Fruit fly (Drosophila melanogaster) whole organism, prepupa: ENCODE measurements around the gene CG14780.
A peak's percentile ranks its signal among the peaks of the same experiment; 100 is the strongest.

Source experiments
- CG11762 ChIP-seq: fragments of 200-800 bp; sonication (Bioruptor generic); optimal IDR thresholded peaks from 3 replicates; lab custom pipeline; 2016; ENCODE audit warnings: missing biosample characterization, missing genetic modification characterization; ENCODE audit not compliant: insufficient read depth
- CG11902 ChIP-seq: fragments of 200-800 bp; sonication (Bioruptor generic); optimal IDR thresholded peaks from 3 replicates; lab custom pipeline; 2016; ENCODE audit warnings: missing biosample characterization, missing genetic modification characterization
- CG15336 ChIP-seq: fragments of 200-800 bp; sonication (Bioruptor generic); IDR thresholded peaks from 2 replicates; pipeline ENCODE4 v1.3.6; 2022; ENCODE audit warnings: missing biosample characterization, missing genetic modification characterization
- CG6808 ChIP-seq: fragments of 200-800 bp; sonication (Bioruptor generic); optimal IDR thresholded peaks from 3 replicates; lab custom pipeline; 2017; ENCODE audit warnings: missing biosample characterization, missing genetic modification characterization, mild to moderate bottlenecking, moderate library complexity, missing genetic modification reagents
- CG7368 ChIP-seq: fragments of 200-800 bp; sonication (Bioruptor generic); optimal IDR thresholded peaks from 3 replicates; lab custom pipeline; 2016; ENCODE audit warnings: missing biosample characterization, missing genetic modification characterization
- CG8632 ChIP-seq: fragments of 200-800 bp; sonication (Bioruptor generic); optimal IDR thresholded peaks from 3 replicates; lab custom pipeline; 2016; ENCODE audit warnings: missing biosample characterization, missing genetic modification characterization
- Ets96B ChIP-seq: fragments of 200-800 bp; optimal IDR thresholded peaks from 2 replicates; lab custom pipeline; 2019; ENCODE audit warnings: missing biosample characterization, mild to moderate bottlenecking, missing genetic modification characterization, moderate library complexity
- Gug ChIP-seq: fragments of 200-800 bp; sonication (Bioruptor generic); IDR thresholded peaks from 2 replicates; pipeline ENCODE4 v1.3.6; 2022; ENCODE audit warnings: missing biosample characterization, missing genetic modification characterization
- Met ChIP-seq: fragments of 200-800 bp; sonication (Bioruptor generic); optimal IDR thresholded peaks from 3 replicates; lab custom pipeline; 2016; ENCODE audit warnings: missing biosample characterization, missing genetic modification characterization
- OdsH ChIP-seq: fragments of 200-800 bp; sonication (Bioruptor generic); optimal IDR thresholded peaks from 3 replicates; lab custom pipeline; 2016; ENCODE audit warnings: missing biosample characterization, missing genetic modification characterization
- dac ChIP-seq: fragments of 200-800 bp; sonication (Bioruptor generic); optimal IDR thresholded peaks from 2 replicates; lab custom pipeline; 2017; ENCODE audit warnings: missing biosample characterization, mild to moderate bottlenecking, missing genetic modification characterization
- esn ChIP-seq: fragments of 200-800 bp; sonication (Bioruptor generic); optimal IDR thresholded peaks from 2 replicates; lab custom pipeline; 2016; ENCODE audit warnings: missing biosample characterization, mild to moderate bottlenecking, missing genetic modification characterization, moderate library complexity
- ss ChIP-seq, 2 experiments: fragments of 200-800 bp; sonication (Bioruptor generic); optimal IDR thresholded peaks; 2 replicates in 1 of 2; 3 replicates in 1 of 2; lab custom pipeline; 2017 to 2018; ENCODE audit warnings: mild to moderate bottlenecking in 2 of 2, missing biosample characterization in 2 of 2, missing genetic modification characterization in 2 of 2, moderate library complexity in 1 of 2
- svp ChIP-seq: fragments of 200-800 bp; sonication (Bioruptor generic); peaks from one replicate; lab custom pipeline; 2016; ENCODE audit warnings: missing biosample characterization, missing genetic modification characterization

dm6 chrX:1512753-1513226 is 40.5 kb downstream of the CG14780 start, which contains the start of gene CG14795:
- TF ChIP-seq CG11902 (GFP tag; lab: Kevin White, UChicago) (no peak), Ets96B (tag; lab: Kevin White, UChicago) (no peak), dac (GFP tag; lab: Kevin White, UChicago) (no peak), svp (GFP tag; lab: Kevin White, UChicago) (no peak), CG11762 (GFP tag; lab: Kevin White, UChicago) (no peak), OdsH (GFP tag; lab: Kevin White, UChicago) (no peak), CG8632 (GFP tag; lab: Kevin White, UChicago) (no peak), Gug (no peak), CG6808 (GFP tag; lab: Kevin White, UChicago) (no peak), esn (GFP tag; lab: Kevin White, UChicago) (peak; percentile 21), CG7368 (GFP tag; lab: Kevin White, UChicago) (no peak), ss (GFP tag; optimal IDR thresholded peaks at IDR 0.05; lab: Kevin White, UChicago) (no peak), Met (GFP tag; lab: Kevin White, UChicago) (no peak), CG15336 (GFP tag; lab: Robert Waterston, UW) (no peak)
